Worm (Caenorhabditis elegans): ENCODE data around the gene Y67D8C.9.

Gene Y67D8C.9

ce11 chrIV:3091112-3091511 lies 4.4 kb upstream of the Y67D8C.9 start (continued):
- no peak for TF ChIP-seq somi-1 (GFP tag; optimal IDR thresholded peaks at IDR 0.05)

ce11 chrIV:3089611-3090010 lies 2.9 kb upstream of the Y67D8C.9 start:
- TF ChIP-seq F49E8.2 (tag; optimal IDR thresholded peaks at IDR 0.05; ENCODE audit: insufficient read depth) (no peak), egrh-3 (GFP tag; IDR thresholded peaks at IDR 0.05) (no peak), aptf-2 (GFP tag; conservative IDR thresholded peaks at IDR 0.05) (no peak), C06A6.2 (GFP tag; conservative IDR thresholded peaks at IDR 0.05) (no peak), T26A5.8 (tag; optimal IDR thresholded peaks at IDR 0.05) (no peak), hlh-12 (tag; optimal IDR thresholded peaks at IDR 0.05) (no peak), nhr-179 (tag; optimal IDR thresholded peaks at IDR 0.05) (no peak), ztf-22 (GFP tag; optimal IDR thresholded peaks at IDR 0.05) (no peak), attf-5 (GFP tag; optimal IDR thresholded peaks at IDR 0.05) (no peak), snpc-4 (GFP tag; optimal IDR thresholded peaks at IDR 0.05) (no peak), snpc-4 (tag; optimal IDR thresholded peaks at IDR 0.05) (no peak)

ce11 chrIV:3076802-3077201 lies 9.9 kb downstream of the Y67D8C.9 start:
- TF ChIP-seq mcd-1 (GFP tag; IDR thresholded peaks at IDR 0.05), result 0 out of 2 replicates have a peak, but pooled peaks have one; percentile 13
- no peak for TF ChIP-seq Y79H2A.3 (GFP tag; conservative IDR thresholded peaks at IDR 0.05)

ce11 chrIV:3076207-3076606 lies 10.5 kb downstream of the Y67D8C.9 start, which contains the start of gene Y67D8C.22:
TSS of gene Y67D8C.22 (minus strand) at chrIV:3076307.
- no peak for TF ChIP-seq lsy-27 (tag; optimal IDR thresholded peaks at IDR 0.05; ENCODE audit: borderline replicate concordance, insufficient read depth)

- TF ChIP-seq tbx-9 (tag; optimal IDR thresholded peaks at IDR 0.05; ENCODE audit: borderline replicate concordance) (no peak), Y79H2A.3 (GFP tag; conservative IDR thresholded peaks at IDR 0.05) (no peak), egl-18 (GFP tag; IDR thresholded peaks at IDR 0.05) (no peak), ccch-3 (GFP tag; optimal IDR thresholded peaks at IDR 0.05) (no peak), ets-4 (GFP tag; optimal IDR thresholded peaks at IDR 0.05) (no peak), dpl-1 (GFP tag; optimal IDR thresholded peaks at IDR 0.05) (no peak), hlh-12 (tag; optimal IDR thresholded peaks at IDR 0.05) (no peak), pbrm-1 (GFP tag; IDR thresholded peaks at IDR 0.05) (no peak), chd-7 (tag; optimal IDR thresholded peaks at IDR 0.05) (no peak), ztf-18 (tag; optimal IDR thresholded peaks at IDR 0.05) (no peak)
These were observed 14.7 kb downstream of the Y67D8C.9 start, which contains the start of gene Y67D8C.2 for ce11 chrIV:3071997-3072396. TSS of gene Y67D8C.2 (plus strand) at chrIV:3072297.

- TF ChIP-seq ztf-26 (tag; optimal IDR thresholded peaks at IDR 0.05) (no peak), madf-6 (GFP tag; IDR thresholded peaks at IDR 0.05) (no peak), F57A8.1 (GFP tag; optimal IDR thresholded peaks at IDR 0.05) (no peak), gei-17 (GFP tag; optimal IDR thresholded peaks at IDR 0.05) (no peak), hsf-1 (GFP tag; IDR thresholded peaks at IDR 0.05) (no peak), snpc-3.4 (tag; optimal IDR thresholded peaks at IDR 0.05) (no peak), F55B11.4 (tag; optimal IDR thresholded peaks at IDR 0.05; ENCODE audit: borderline replicate concordance, insufficient read depth) (no peak), dpff-1 (tag; optimal IDR thresholded peaks at IDR 0.05) (no peak), mxl-1 (tag; optimal IDR thresholded peaks at IDR 0.05) (no peak), snpc-1.1 (tag; optimal IDR thresholded peaks at IDR 0.05; ENCODE audit: insufficient read depth) (no peak), ceh-100 (GFP tag; IDR thresholded peaks at IDR 0.05) (no peak), chd-7 (tag; optimal IDR thresholded peaks at IDR 0.05) (no peak), attf-3 (GFP tag; conservative IDR thresholded peaks at IDR 0.05) (no peak), rec-8 (tag; optimal IDR thresholded peaks at IDR 0.05) (no peak), ztf-18 (tag; optimal IDR thresholded peaks at IDR 0.05) (no peak), lin-26 (GFP tag; IDR thresholded peaks at IDR 0.05) (no peak), sea-2 (GFP tag; IDR thresholded peaks at IDR 0.05) (no peak)
These were observed 17.0 kb downstream of the Y67D8C.9 start, which contains the start of gene cpg-9 for ce11 chrIV:3069619-3070260. TSS of gene cpg-9 (minus strand) at chrIV:3070210.
